Worm (Caenorhabditis elegans): ENCODE results near the gene nhr-187.

ce11 chrV:3868905-3869304 lies 6.2 kb upstream of the nhr-187 start, which contains the start of gene nhr-157:
- no peak for TF ChIP-seq zip-5 (tag; optimal IDR thresholded peaks at IDR 0.05)
- TF ChIP-seq pha-4 (tag; optimal IDR thresholded peaks at IDR 0.05): no peak
- TF ChIP-seq tbx-2 (tag; optimal IDR thresholded peaks at IDR 0.05): no peak
- TF ChIP-seq npax-4 (tag; optimal IDR thresholded peaks at IDR 0.05): no peak
- TF ChIP-seq hlh-8 (tag; optimal IDR thresholded peaks at IDR 0.05): no peak
- no peak for TF ChIP-seq fkh-10 (GFP tag; optimal IDR thresholded peaks at IDR 0.05)
- no peak for TF ChIP-seq ama-1 (optimal IDR thresholded peaks at IDR 0.05)
- TF ChIP-seq madf-2 (tag; optimal IDR thresholded peaks at IDR 0.05): no peak
- no peak for TF ChIP-seq ceh-22 (tag; optimal IDR thresholded peaks at IDR 0.05)
- no peak for TF ChIP-seq pqm-1 (tag; optimal IDR thresholded peaks at IDR 0.05)
- TF ChIP-seq ahr-1 (tag; optimal IDR thresholded peaks at IDR 0.05): no peak
- no peak for TF ChIP-seq ceh-30 (tag; optimal IDR thresholded peaks at IDR 0.05)
